Worm (Caenorhabditis elegans): ENCODE results near the gene C35B1.7.

ce11 chrIV:4093087-4093486 is 15.8 kb upstream of the C35B1.7 start:
- no peak for TF ChIP-seq ama-1 (optimal IDR thresholded peaks at IDR 0.05)
- TF ChIP-seq unc-86 (tag; optimal IDR thresholded peaks at IDR 0.05), result no peak
- TF ChIP-seq pqm-1 (tag; optimal IDR thresholded peaks at IDR 0.05), result no peak
- TF ChIP-seq ceh-18 (tag; optimal IDR thresholded peaks at IDR 0.05), result peak; percentile 73
- peak; percentile 17 for TF ChIP-seq ceh-2 (tag; optimal IDR thresholded peaks at IDR 0.05)
- no peak for TF ChIP-seq lin-11 (tag; optimal IDR thresholded peaks at IDR 0.05)
- TF ChIP-seq tbx-2 (tag; optimal IDR thresholded peaks at IDR 0.05), result peak; percentile 29
- no peak for TF ChIP-seq K02D7.2 (tag; optimal IDR thresholded peaks at IDR 0.05)
- no peak for TF ChIP-seq ceh-24 (tag; optimal IDR thresholded peaks at IDR 0.05)
